Worm (Caenorhabditis elegans) whole organism, young adult: ENCODE data around the gene C04A2.15.

ENCODE experiments used
- F10E7.11 ChIP-seq: sonication (generic microtip); optimal IDR thresholded peaks from 2 replicates; lab custom pipeline; 2017; ENCODE audit warnings: mild to moderate bottlenecking, missing genetic modification characterization, moderate library complexity, missing compliant biosample characterization
- F23B12.7 ChIP-seq: sonication (generic microtip); optimal IDR thresholded peaks from 2 replicates; lab custom pipeline; 2017; ENCODE audit warnings: missing genetic modification characterization, mild to moderate bottlenecking, missing compliant biosample characterization, antibody characterized with exemption, moderate library complexity; ENCODE audit not compliant: insufficient read depth
- K11D2.4 ChIP-seq: fragments of 200-800 bp; sonication (Bioruptor generic); IDR thresholded peaks from 2 replicates; pipeline ENCODE4 v1.3.6; 2022; ENCODE audit warnings: missing genetic modification reagents, missing genetic modification characterization, missing compliant biosample characterization
- K12H6.12 ChIP-seq: fragments of 200-800 bp; sonication (Bioruptor generic); optimal IDR thresholded peaks from 2 replicates; lab custom pipeline; 2018; ENCODE audit warnings: mild to moderate bottlenecking, missing genetic modification characterization, missing compliant biosample characterization
- Y67H2A.10 ChIP-seq: fragments of 200-800 bp; sonication (Bioruptor generic); conservative IDR thresholded peaks from 2 replicates; pipeline ENCODE4 v1.3.6; 2022; ENCODE audit warnings: missing genetic modification reagents, missing genetic modification characterization, missing compliant biosample characterization
- Y95B8A.8 ChIP-seq: fragments of 200-800 bp; sonication (Bioruptor generic); IDR thresholded peaks from 2 replicates; pipeline ENCODE4 v1.3.6; 2022; ENCODE audit warnings: missing genetic modification reagents, missing genetic modification characterization, missing compliant biosample characterization
- ZK185.1 ChIP-seq: sonication (generic microtip); optimal IDR thresholded peaks from 2 replicates; lab custom pipeline; 2016; ENCODE audit warnings: mild to moderate bottlenecking, missing genetic modification characterization, missing compliant biosample characterization; ENCODE audit not compliant: poor library complexity, severe bottlenecking
- ama-1 ChIP-seq, 3 experiments: fragments of 150-350 bp in 1 of 3; sonication (generic microtip) in 2 of 3; optimal IDR thresholded peaks; 2 replicates each; lab custom pipeline; 2014 to 2018; ENCODE audit warnings: missing biosample characterization in 2 of 3, missing genetic modification characterization in 2 of 3, missing genetic modification reagents in 2 of 3
- attf-3 ChIP-seq: fragments of 200-800 bp; sonication (Bioruptor generic); conservative IDR thresholded peaks from 2 replicates; pipeline ENCODE4 v1.3.6; 2022; ENCODE audit warnings: missing genetic modification reagents, missing genetic modification characterization, missing compliant biosample characterization
- bed-1 ChIP-seq: fragments of 200-800 bp; sonication (Bioruptor generic); IDR thresholded peaks from 2 replicates; pipeline ENCODE4 v1.3.6; 2022; ENCODE audit warnings: missing genetic modification reagents, missing genetic modification characterization, missing compliant biosample characterization
- ccch-3 ChIP-seq: fragments of 200-800 bp; sonication (Bioruptor generic); optimal IDR thresholded peaks from 2 replicates; lab custom pipeline; 2018; ENCODE audit warnings: mild to moderate bottlenecking, missing genetic modification characterization, missing compliant biosample characterization
- cebp-2 ChIP-seq: fragments of 200-800 bp; sonication (Bioruptor generic); IDR thresholded peaks from 2 replicates; pipeline ENCODE4 v1.3.6; 2022; ENCODE audit warnings: missing genetic modification characterization, missing compliant biosample characterization
- ceh-100 ChIP-seq: fragments of 200-800 bp; sonication (Bioruptor generic); IDR thresholded peaks from 2 replicates; pipeline ENCODE4 v1.3.6; 2022; ENCODE audit warnings: missing genetic modification reagents, missing genetic modification characterization, missing compliant biosample characterization
- ceh-27 ChIP-seq: fragments of 200-800 bp; sonication (Bioruptor generic); optimal IDR thresholded peaks from 2 replicates; lab custom pipeline; 2018; ENCODE audit warnings: mild to moderate bottlenecking, missing genetic modification characterization, moderate library complexity, missing compliant biosample characterization
- die-1 ChIP-seq: sonication (generic microtip); optimal IDR thresholded peaks from 2 replicates; lab custom pipeline; 2016; ENCODE audit warnings: missing genotype, mild to moderate bottlenecking, missing genetic modification characterization, missing compliant biosample characterization
- dox-1 ChIP-seq: fragments of 200-800 bp; sonication (Bioruptor generic); IDR thresholded peaks from 2 replicates; pipeline ENCODE4 v1.3.6; 2022; ENCODE audit warnings: missing genetic modification reagents, missing genetic modification characterization, missing compliant biosample characterization
- egl-44 ChIP-seq: fragments of 200-800 bp; sonication (Bioruptor generic); IDR thresholded peaks from 2 replicates; pipeline ENCODE4 v1.3.6; 2022; ENCODE audit warnings: missing genetic modification reagents, missing genetic modification characterization, missing compliant biosample characterization
- egrh-3 ChIP-seq: fragments of 200-800 bp; sonication (Bioruptor generic); IDR thresholded peaks from 2 replicates; pipeline ENCODE4 v1.3.6; 2022; ENCODE audit warnings: missing genetic modification reagents, missing genetic modification characterization, missing compliant biosample characterization
- ekl-4 ChIP-seq: fragments of 200-800 bp; sonication (Bioruptor generic); IDR thresholded peaks from 2 replicates; pipeline ENCODE4 v1.3.6; 2022; ENCODE audit warnings: missing genetic modification reagents, missing genetic modification characterization, missing compliant biosample characterization
- hlh-26 ChIP-seq: fragments of 200-800 bp; sonication (Bioruptor generic); conservative IDR thresholded peaks from 2 replicates; pipeline ENCODE4 v1.3.6; 2022; ENCODE audit warnings: missing genetic modification reagents, missing genetic modification characterization, missing compliant biosample characterization
- hmg-1.2 ChIP-seq: fragments of 200-800 bp; sonication (Bioruptor generic); IDR thresholded peaks from 2 replicates; pipeline ENCODE4 v1.3.6; 2022; ENCODE audit warnings: missing genetic modification reagents, missing genetic modification characterization, missing compliant biosample characterization
- hmg-20 ChIP-seq: fragments of 200-800 bp; sonication (Bioruptor generic); IDR thresholded peaks from 2 replicates; pipeline ENCODE4 v1.3.6; 2022; ENCODE audit warnings: missing genetic modification reagents, missing genetic modification characterization, missing compliant biosample characterization
- lag-1 ChIP-seq: fragments of 200-800 bp; sonication (Bioruptor generic); IDR thresholded peaks from 2 replicates; pipeline ENCODE4 v1.3.6; 2022; ENCODE audit warnings: missing genetic modification reagents, missing genetic modification characterization, missing compliant biosample characterization
- lin-40 ChIP-seq: sonication (generic microtip); optimal IDR thresholded peaks from 2 replicates; lab custom pipeline; 2016; ENCODE audit warnings: missing genetic modification characterization, mild to moderate bottlenecking, missing compliant biosample characterization, missing genotype, missing genetic modification reagents
- lin-54 ChIP-seq: fragments of 200-800 bp; sonication (Bioruptor generic); optimal IDR thresholded peaks from 2 replicates; lab custom pipeline; 2018; ENCODE audit warnings: mild to moderate bottlenecking, missing genetic modification characterization, missing compliant biosample characterization
- lir-1 ChIP-seq: fragments of 200-800 bp; sonication (Bioruptor generic); conservative IDR thresholded peaks from 2 replicates; pipeline ENCODE4 v1.3.6; 2022; ENCODE audit warnings: missing genetic modification reagents, missing genetic modification characterization, missing compliant biosample characterization
- lsy-27 ChIP-seq: sonication (generic microtip); optimal IDR thresholded peaks from 2 replicates; lab custom pipeline; 2017; ENCODE audit warnings: missing genetic modification characterization, mild to moderate bottlenecking, missing compliant biosample characterization, antibody characterized with exemption, missing genotype, borderline replicate concordance; ENCODE audit not compliant: insufficient read depth
- madf-6 ChIP-seq: fragments of 200-800 bp; sonication (Bioruptor generic); IDR thresholded peaks from 2 replicates; pipeline ENCODE4 v1.3.6; 2022; ENCODE audit warnings: missing genetic modification reagents, missing genetic modification characterization, missing compliant biosample characterization
- madf-8 ChIP-seq: fragments of 200-800 bp; sonication (Bioruptor generic); conservative IDR thresholded peaks from 2 replicates; pipeline ENCODE4 v1.3.6; 2022; ENCODE audit warnings: missing genetic modification reagents, missing genetic modification characterization, missing compliant biosample characterization
- mes-4 ChIP-seq: sonication (generic microtip); optimal IDR thresholded peaks from 2 replicates; lab custom pipeline; 2016; ENCODE audit warnings: missing genotype, missing genetic modification characterization, missing compliant biosample characterization
- mxl-1 ChIP-seq: sonication (generic microtip); optimal IDR thresholded peaks from 2 replicates; lab custom pipeline; 2016; ENCODE audit warnings: missing genetic modification characterization, missing compliant biosample characterization
- nfyb-1 ChIP-seq: fragments of 200-800 bp; sonication (Bioruptor generic); IDR thresholded peaks from 2 replicates; pipeline ENCODE4 v1.3.6; 2022; ENCODE audit warnings: missing genetic modification reagents, missing genetic modification characterization, missing compliant biosample characterization
- nhr-179 ChIP-seq: sonication (generic microtip); optimal IDR thresholded peaks from 2 replicates; lab custom pipeline; 2016; ENCODE audit warnings: mild to moderate bottlenecking, missing genetic modification characterization, missing compliant biosample characterization
- nhr-90 ChIP-seq: sonication (generic microtip); optimal IDR thresholded peaks from 2 replicates; lab custom pipeline; 2016; ENCODE audit warnings: missing genotype, mild to moderate bottlenecking, missing genetic modification characterization, missing compliant biosample characterization
- rec-8 ChIP-seq, 2 experiments: sonication (generic microtip); optimal IDR thresholded peaks; 2 replicates each; lab custom pipeline; 2016; ENCODE audit warnings: mild to moderate bottlenecking in 2 of 2, missing genetic modification characterization in 2 of 2, missing genetic modification reagents in 2 of 2, missing genotype in 2 of 2, missing biosample characterization in 1 of 2, missing compliant biosample characterization in 1 of 2, moderate library complexity in 1 of 2
- rpc-1 ChIP-seq, 2 experiments: fragments of 150-350 bp in 1 of 2; sonication (generic microtip) in 1 of 2; optimal IDR thresholded peaks; 2 replicates each; lab custom pipeline; 2014 to 2018; ENCODE audit warnings: missing biosample characterization in 1 of 2, missing genetic modification characterization in 1 of 2, missing genetic modification reagents in 1 of 2, missing genotype in 1 of 2
- sdz-38 ChIP-seq: sonication (generic microtip); optimal IDR thresholded peaks from 2 replicates; lab custom pipeline; 2016; ENCODE audit warnings: missing genotype, missing genetic modification characterization, missing compliant biosample characterization
- snpc-4 ChIP-seq, 5 experiments: fragments of 150-350 bp in 1 of 5; sonication (generic microtip) in 4 of 5; optimal IDR thresholded peaks; 2 replicates each; lab custom pipeline; 2014 to 2018; ENCODE audit warnings: missing genetic modification characterization in 5 of 5, missing biosample characterization in 3 of 5, antibody characterized with exemption in 2 of 5, mild to moderate bottlenecking in 2 of 5, missing compliant biosample characterization in 2 of 5, missing genotype in 2 of 5, moderate library complexity in 2 of 5, missing genetic modification reagents in 1 of 5
- somi-1 ChIP-seq: fragments of 200-800 bp; sonication (Bioruptor generic); optimal IDR thresholded peaks from 2 replicates; lab custom pipeline; 2018; ENCODE audit warnings: mild to moderate bottlenecking, missing genetic modification characterization, missing compliant biosample characterization
- unc-130 ChIP-seq: sonication (generic microtip); optimal IDR thresholded peaks from 2 replicates; lab custom pipeline; 2016; ENCODE audit warnings: missing genetic modification reagents, missing genetic modification characterization, missing compliant biosample characterization
- unc-62 ChIP-seq: fragments of 150-350 bp; optimal IDR thresholded peaks from 2 replicates; lab custom pipeline; 2014; ENCODE audit warnings: missing biosample characterization, missing genetic modification reagents, missing genetic modification characterization
- zfh-2 ChIP-seq: fragments of 200-800 bp; sonication (Bioruptor generic); conservative IDR thresholded peaks from 2 replicates; pipeline ENCODE4 v1.3.6; 2022; ENCODE audit warnings: missing genetic modification reagents, missing genetic modification characterization, missing compliant biosample characterization
- zim-3 ChIP-seq: sonication (generic microtip); optimal IDR thresholded peaks from 2 replicates; lab custom pipeline; 2017; ENCODE audit warnings: mild to moderate bottlenecking, missing genetic modification characterization, moderate library complexity, missing compliant biosample characterization
- ztf-25 ChIP-seq: fragments of 200-800 bp; sonication (Bioruptor generic); IDR thresholded peaks from 2 replicates; pipeline ENCODE4 v1.3.6; 2022; ENCODE audit warnings: missing genetic modification reagents, missing genetic modification characterization, missing compliant biosample characterization
- ztf-28 ChIP-seq: fragments of 200-800 bp; sonication (Bioruptor generic); IDR thresholded peaks from 2 replicates; pipeline ENCODE4 v1.3.6; 2022; ENCODE audit warnings: missing genetic modification reagents, missing genetic modification characterization, missing compliant biosample characterization
- ztf-3 ChIP-seq: fragments of 200-800 bp; sonication (Bioruptor generic); optimal IDR thresholded peaks from 2 replicates; lab custom pipeline; 2018; ENCODE audit warnings: mild to moderate bottlenecking, missing genetic modification characterization, missing compliant biosample characterization
- ztf-6 ChIP-seq: fragments of 200-800 bp; sonication (Bioruptor generic); IDR thresholded peaks from 2 replicates; pipeline ENCODE4 v1.3.6; 2022; ENCODE audit warnings: missing genetic modification reagents, missing genetic modification characterization, missing compliant biosample characterization

Gene C04A2.15

DNA sequence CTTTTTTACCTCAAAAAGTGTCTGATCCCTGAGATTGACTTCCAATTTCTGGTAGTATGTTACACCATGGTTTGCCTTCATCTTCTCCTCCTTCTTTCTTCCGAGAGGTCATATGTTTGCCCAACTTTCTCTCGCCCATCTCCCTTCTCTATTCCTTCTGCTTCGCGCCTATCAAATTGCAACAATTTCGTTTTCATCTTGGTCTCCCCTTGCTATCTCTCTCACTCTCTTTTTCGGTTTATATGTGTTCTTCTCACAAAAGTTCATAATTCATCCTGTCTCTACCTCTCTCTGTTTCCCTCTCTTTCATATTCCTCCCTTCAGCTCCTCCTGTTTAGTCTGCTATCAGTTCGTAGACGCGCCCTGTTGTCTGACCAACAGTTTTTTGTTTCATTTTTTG lies 25.3 kb upstream of the C04A2.15 start (continued):
- TF ChIP-seq unc-130 (GFP tag; lab: Kevin White, UChicago) = no peak
- TF ChIP-seq rpc-1 (optimal IDR thresholded peaks at IDR 0.05; lab: Kevin White, UChicago) = no peak
- no peak for TF ChIP-seq rpc-1 (tag; optimal IDR thresholded peaks at IDR 0.05; lab: Kevin White, UChicago)
- no peak for TF ChIP-seq ceh-100 (GFP tag; lab: Robert Waterston, UW)
- TF ChIP-seq ccch-3 (GFP tag; lab: Kevin White, UChicago) = no peak
- no peak for TF ChIP-seq ztf-3 (GFP tag; lab: Kevin White, UChicago)
- no peak for TF ChIP-seq hmg-1.2 (GFP tag; lab: Robert Waterston, UW)
- TF ChIP-seq sdz-38 = no peak
- TF ChIP-seq hlh-26 = no peak
- no peak for TF ChIP-seq mes-4 (tag; lab: Kevin White, UChicago)
- no peak for TF ChIP-seq zim-3
- no peak for TF ChIP-seq hmg-20
- TF ChIP-seq attf-3 (GFP tag; lab: Robert Waterston, UW) = no peak
- TF ChIP-seq F10E7.11 (tag; lab: Kevin White, UChicago) = no peak
- TF ChIP-seq nfyb-1 = 0 out of 2 replicates have a peak, but pooled peaks have one; percentile 48
- no peak for TF ChIP-seq lsy-27 (tag; lab: Kevin White, UChicago)
- no peak for TF ChIP-seq ceh-27 (GFP tag; lab: Kevin White, UChicago)
- no peak for TF ChIP-seq lin-54
- TF ChIP-seq cebp-2 (GFP tag; lab: Robert Waterston, UW) = no peak
- peak; percentile 59 for TF ChIP-seq dox-1 (GFP tag; lab: Robert Waterston, UW)
- peak; percentile 31; the same call in 1 of the 2 replicates for TF ChIP-seq zfh-2 (GFP tag; lab: Robert Waterston, UW)
- no peak for TF ChIP-seq madf-6 (GFP tag; lab: Robert Waterston, UW)
- no peak for TF ChIP-seq Y95B8A.8 (GFP tag; lab: Robert Waterston, UW)
- no peak for TF ChIP-seq lin-40 (tag; lab: Kevin White, UChicago)
- no peak for TF ChIP-seq K11D2.4
- TF ChIP-seq ztf-28 (GFP tag; lab: Robert Waterston, UW) = no peak

DNA sequence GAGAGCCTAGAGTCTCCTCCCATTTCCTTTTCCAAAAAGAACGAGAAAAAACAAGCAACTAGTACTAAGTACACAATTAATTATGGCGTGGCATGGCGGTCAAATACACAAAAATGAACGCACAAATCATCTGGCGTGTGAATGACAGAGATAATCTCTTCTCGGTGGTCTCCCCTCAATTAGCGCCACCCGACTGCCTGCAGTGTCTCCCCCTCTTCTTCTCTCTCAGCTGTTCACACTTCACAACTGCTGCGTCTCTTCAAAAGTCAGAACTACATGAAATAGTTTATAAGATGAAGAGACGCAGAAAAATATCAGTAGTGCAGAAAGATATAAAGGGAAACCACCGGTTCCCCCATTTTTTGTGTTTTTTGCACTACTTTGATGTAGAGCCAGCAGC lies 24.6 kb upstream of the C04A2.15 start:
- no peak for TF ChIP-seq ccch-3 (GFP tag; lab: Kevin White, UChicago)
- no peak for TF ChIP-seq ama-1 (optimal IDR thresholded peaks at IDR 0.05; lab: Kevin White, UChicago)
- TF ChIP-seq ama-1 (GFP tag; optimal IDR thresholded peaks at IDR 0.05; lab: Kevin White, UChicago) = no peak
- TF ChIP-seq ZK185.1 (tag; lab: Kevin White, UChicago) = no peak
- TF ChIP-seq lir-1 (GFP tag; lab: Robert Waterston, UW) = no peak
- no peak for TF ChIP-seq lag-1
- TF ChIP-seq mes-4 (tag; lab: Kevin White, UChicago) = no peak
- no peak for TF ChIP-seq unc-62 (GFP tag; lab: Kevin White, UChicago)
- no peak for TF ChIP-seq rec-8 (tag; optimal IDR thresholded peaks at IDR 0.05; lab: Kevin White, UChicago)
- peak; percentile 61 for TF ChIP-seq zfh-2 (GFP tag; lab: Robert Waterston, UW)
- TF ChIP-seq somi-1 = peak; percentile 75
- TF ChIP-seq K12H6.12 (tag; lab: Kevin White, UChicago) = peak; percentile 21
- no peak for TF ChIP-seq egl-44 (GFP tag; lab: Robert Waterston, UW)
- TF ChIP-seq bed-1 (GFP tag; lab: Robert Waterston, UW) = no peak
- TF ChIP-seq ztf-6 (GFP tag; lab: Robert Waterston, UW) = no peak
- no peak for TF ChIP-seq madf-8 (GFP tag; lab: Robert Waterston, UW)
- TF ChIP-seq snpc-4 (GFP tag; optimal IDR thresholded peaks at IDR 0.05; lab: Kevin White, UChicago) = no peak
- peak in 1 of 4 experiments; percentile 41 for TF ChIP-seq snpc-4 (tag; optimal IDR thresholded peaks at IDR 0.05; lab: Kevin White, UChicago)
- TF ChIP-seq ztf-25 (GFP tag; lab: Robert Waterston, UW) = no peak
- TF ChIP-seq mxl-1 (tag; lab: Kevin White, UChicago) = no peak
- no peak for TF ChIP-seq ekl-4 (GFP tag; lab: Robert Waterston, UW)
- no peak for TF ChIP-seq die-1 (tag; lab: Kevin White, UChicago)
- TF ChIP-seq Y67H2A.10 (GFP tag; lab: Robert Waterston, UW) = no peak
- TF ChIP-seq F23B12.7 = no peak
- no peak for TF ChIP-seq K11D2.4
- no peak for TF ChIP-seq nhr-179 (tag; lab: Kevin White, UChicago)
- TF ChIP-seq nhr-90 (tag; lab: Kevin White, UChicago) = no peak
- peak; percentile 32; the same call in 1 of the 2 replicates for TF ChIP-seq egrh-3
